Worm (Caenorhabditis elegans) whole organism, late embryonic: ENCODE results near the gene F56A8.5.

Experiments used
- ama-1 ChIP-seq: fragments of 150-350 bp; optimal IDR thresholded peaks from 2 replicates; lab custom pipeline; 2014
- ceh-30 ChIP-seq: fragments of 150-350 bp; optimal IDR thresholded peaks from 2 replicates; lab custom pipeline; 2014; ENCODE audit warnings: missing biosample characterization, missing genetic modification characterization
- ceh-9 ChIP-seq: sonication (generic microtip); optimal IDR thresholded peaks from 2 replicates; lab custom pipeline; 2016; ENCODE audit warnings: mild to moderate bottlenecking, missing genetic modification characterization, inconsistent platforms, missing compliant biosample characterization
- dmd-4 ChIP-seq: sonication (generic microtip); optimal IDR thresholded peaks from 2 replicates; lab custom pipeline; 2016; ENCODE audit warnings: borderline replicate concordance, missing genetic modification characterization, missing compliant biosample characterization
- hlh-15 ChIP-seq: sonication (generic microtip); optimal IDR thresholded peaks from 2 replicates; lab custom pipeline; 2016; ENCODE audit warnings: missing genetic modification characterization, missing compliant biosample characterization
- pag-3 ChIP-seq: sonication (generic microtip); optimal IDR thresholded peaks from 2 replicates; lab custom pipeline; 2016; ENCODE audit warnings: missing compliant biosample characterization, missing genetic modification characterization, borderline replicate concordance
- pros-1 ChIP-seq: fragments of 150-350 bp; optimal IDR thresholded peaks from 2 replicates; lab custom pipeline; 2014; ENCODE audit warnings: missing biosample characterization, missing genetic modification reagents, missing genetic modification characterization
- syd-9 ChIP-seq: sonication (generic microtip); optimal IDR thresholded peaks from 2 replicates; lab custom pipeline; 2016; ENCODE audit warnings: mild to moderate bottlenecking, missing genetic modification characterization, moderate library complexity, missing compliant biosample characterization
- tbx-2 ChIP-seq: sonication (generic microtip); optimal IDR thresholded peaks from 2 replicates; lab custom pipeline; 2016; ENCODE audit warnings: missing genetic modification characterization, missing compliant biosample characterization

- TF ChIP-seq ceh-30 = no peak
- no peak for TF ChIP-seq pros-1 (tag; lab: Kevin White, UChicago)
- TF ChIP-seq dmd-4 (tag; lab: Kevin White, UChicago) = no peak
- TF ChIP-seq pag-3 = no peak
- no peak for TF ChIP-seq ceh-9
- TF ChIP-seq tbx-2 (tag; lab: Kevin White, UChicago) = peak; percentile 76
- no peak for TF ChIP-seq ama-1 (lab: Kevin White, UChicago)
- no peak for TF ChIP-seq hlh-15 (tag; lab: Kevin White, UChicago)
- TF ChIP-seq syd-9 (tag; lab: Kevin White, UChicago) = no peak
These were observed 10.1 kb downstream of the F56A8.5 start for ce11 chrIII:13275784-13276183.
